Fruit fly (Drosophila melanogaster) whole organism, pupa: ENCODE data around the gene spoon.

Source experiments
- CG10348 ChIP-seq: fragments of 200-800 bp; sonication (Bioruptor generic); IDR thresholded peaks from 2 replicates; pipeline ENCODE4 v1.3.6; 2022; ENCODE audit warnings: missing biosample characterization, missing genetic modification characterization
- CG12605 ChIP-seq: fragments of 200-800 bp; sonication (Bioruptor generic); IDR thresholded peaks from 2 replicates; pipeline ENCODE4 v1.3.6; 2022; ENCODE audit warnings: missing biosample characterization, missing genetic modification characterization
- CG13204 ChIP-seq: fragments of 200-800 bp; sonication (Bioruptor generic); optimal IDR thresholded peaks from 2 replicates; lab custom pipeline; 2018; ENCODE audit warnings: missing biosample characterization, mild to moderate bottlenecking, missing genetic modification characterization, moderate library complexity
- CG14655 ChIP-seq: fragments of 200-800 bp; sonication (Bioruptor generic); optimal IDR thresholded peaks from 3 replicates; lab custom pipeline; 2017; ENCODE audit warnings: mild to moderate bottlenecking, missing biosample characterization, missing genetic modification reagents, missing genetic modification characterization
- CG15710 ChIP-seq: fragments of 200-800 bp; sonication (Bioruptor generic); optimal IDR thresholded peaks from 2 replicates; lab custom pipeline; 2018; ENCODE audit warnings: missing biosample characterization, mild to moderate bottlenecking, missing genetic modification characterization, moderate library complexity
- CG17806 ChIP-seq: fragments of 200-800 bp; sonication (Bioruptor generic); optimal IDR thresholded peaks from 2 replicates; lab custom pipeline; 2018; ENCODE audit warnings: missing biosample characterization, mild to moderate bottlenecking, missing genetic modification characterization, moderate library complexity
- CG32121 ChIP-seq: fragments of 200-800 bp; sonication (Bioruptor generic); IDR thresholded peaks from 2 replicates; pipeline ENCODE4 v1.3.6; 2022; ENCODE audit warnings: missing biosample characterization, missing genetic modification characterization
- CG34367 ChIP-seq: fragments of 200-800 bp; sonication (Bioruptor generic); optimal IDR thresholded peaks from 2 replicates; lab custom pipeline; 2018; ENCODE audit warnings: missing biosample characterization, mild to moderate bottlenecking, missing genetic modification characterization
- CG4496 ChIP-seq: fragments of 200-800 bp; sonication (Bioruptor generic); IDR thresholded peaks from 3 replicates; pipeline ENCODE4 v1.3.6; 2022; ENCODE audit warnings: missing biosample characterization, missing genetic modification characterization
- CG8159 ChIP-seq: fragments of 200-800 bp; sonication (Bioruptor generic); optimal IDR thresholded peaks from 3 replicates; lab custom pipeline; 2018; ENCODE audit warnings: missing biosample characterization, mild to moderate bottlenecking, missing genetic modification characterization, moderate library complexity
- CG8301 ChIP-seq: fragments of 200-800 bp; sonication (Bioruptor generic); optimal IDR thresholded peaks from 2 replicates; lab custom pipeline; 2018; ENCODE audit warnings: missing biosample characterization, mild to moderate bottlenecking, missing genetic modification characterization
- CG9948 ChIP-seq: fragments of 200-800 bp; sonication (Bioruptor generic); optimal IDR thresholded peaks from 2 replicates; lab custom pipeline; 2018; ENCODE audit warnings: missing biosample characterization, mild to moderate bottlenecking, missing genetic modification characterization, moderate library complexity
- D1 ChIP-seq: fragments of 200-800 bp; sonication (Bioruptor generic); optimal IDR thresholded peaks from 2 replicates; lab custom pipeline; 2018; ENCODE audit warnings: missing biosample characterization, mild to moderate bottlenecking, missing genetic modification characterization, moderate library complexity
- EcR ChIP-seq: fragments of 200-800 bp; sonication (Bioruptor generic); optimal IDR thresholded peaks from 3 replicates; lab custom pipeline; 2019; ENCODE audit warnings: missing biosample characterization, missing genetic modification characterization, mild to moderate bottlenecking, moderate library complexity, missing genetic modification reagents
- Ets98B ChIP-seq: fragments of 200-800 bp; sonication (Bioruptor generic); IDR thresholded peaks from 2 replicates; pipeline ENCODE4 v1.3.6; 2022; ENCODE audit warnings: missing biosample characterization, missing genetic modification characterization
- Pif1A ChIP-seq: fragments of 200-800 bp; sonication (Bioruptor generic); optimal IDR thresholded peaks from 3 replicates; lab custom pipeline; 2016; ENCODE audit warnings: missing biosample characterization, missing genetic modification characterization
- Pif1B ChIP-seq: fragments of 200-800 bp; sonication (Bioruptor generic); optimal IDR thresholded peaks from 3 replicates; lab custom pipeline; 2016; ENCODE audit warnings: missing biosample characterization, missing genetic modification characterization
- Snoo ChIP-seq: fragments of 200-800 bp; sonication (Bioruptor generic); optimal IDR thresholded peaks from 3 replicates; lab custom pipeline; 2017; ENCODE audit warnings: missing biosample characterization, mild to moderate bottlenecking, missing genetic modification characterization, inconsistent platforms
- fd96Ca ChIP-seq: fragments of 200-800 bp; sonication (Bioruptor generic); IDR thresholded peaks from 3 replicates; pipeline ENCODE4 v1.3.6; 2022; ENCODE audit warnings: missing biosample characterization, missing genetic modification characterization
- gl ChIP-seq: fragments of 200-800 bp; sonication (Bioruptor generic); optimal IDR thresholded peaks from 2 replicates; lab custom pipeline; 2018; ENCODE audit warnings: missing biosample characterization, mild to moderate bottlenecking, missing genetic modification characterization
- rn ChIP-seq: fragments of 200-800 bp; sonication (Bioruptor generic); IDR thresholded peaks from 2 replicates; pipeline ENCODE4 v1.3.6; 2022; ENCODE audit warnings: missing biosample characterization, missing genetic modification characterization

The spoon gene

DNA sequence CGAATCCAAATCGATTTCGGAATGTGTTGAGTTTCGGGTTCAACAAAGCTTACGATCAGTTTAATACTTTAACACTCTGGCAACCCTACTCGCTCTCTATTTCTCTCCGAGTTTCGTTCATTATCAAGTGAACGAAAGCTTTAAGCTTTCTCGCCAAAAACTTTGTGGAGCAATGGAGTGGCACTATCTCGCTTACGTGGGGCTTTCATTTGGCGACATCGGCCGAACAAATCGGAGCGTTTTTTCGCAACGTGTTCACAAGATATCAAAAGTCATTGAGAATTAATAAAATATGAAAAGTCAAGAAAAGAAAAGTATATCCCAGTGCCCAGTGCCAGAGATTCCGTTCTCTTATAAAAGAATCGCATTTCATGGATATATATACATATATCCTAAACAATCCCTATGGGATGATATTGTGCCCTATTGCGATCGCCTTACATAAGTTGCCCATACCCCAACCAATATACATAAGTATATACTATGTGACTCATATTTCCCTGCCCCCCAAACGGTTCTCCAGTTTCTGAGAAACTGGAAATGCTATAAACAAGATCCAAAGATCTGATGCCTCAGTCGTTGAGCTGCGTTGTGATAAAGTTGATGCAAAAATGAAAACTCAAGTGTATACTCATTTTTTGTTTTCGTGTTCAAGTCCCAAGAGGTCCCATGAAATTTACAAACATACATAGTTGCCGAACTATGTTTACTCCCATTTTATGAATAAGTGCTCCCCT, 7.8 kb upstream of the spoon start:
- TF ChIP-seq CG8301 (tag; lab: Kevin White, UChicago) = no peak
- no peak for TF ChIP-seq fd96Ca (GFP tag; lab: Robert Waterston, UW)
- no peak for TF ChIP-seq CG8159 (tag; lab: Kevin White, UChicago)
- peak; percentile 27; the same call in 1 of the 2 replicates for TF ChIP-seq Ets98B (GFP tag; lab: Robert Waterston, UW)
- TF ChIP-seq Pif1A (GFP tag; lab: Kevin White, UChicago) = peak; percentile 21
- TF ChIP-seq CG15710 (tag; lab: Kevin White, UChicago) = no peak
- no peak for TF ChIP-seq CG9948 (tag; lab: Kevin White, UChicago)
- peak; percentile 36 for TF ChIP-seq Pif1B
- TF ChIP-seq CG32121 (GFP tag; lab: Robert Waterston, UW) = no peak
- peak; percentile 35 for TF ChIP-seq EcR (GFP tag; lab: Kevin White, UChicago)
- TF ChIP-seq CG13204 = no peak
- TF ChIP-seq CG12605 (GFP tag; lab: Robert Waterston, UW) = 0 out of 2 replicates have a peak, but pooled peaks have one; percentile 5
- no peak for TF ChIP-seq CG34367 (tag; lab: Kevin White, UChicago)
- no peak for TF ChIP-seq Snoo (tag; lab: Kevin White, UChicago)
- no peak for TF ChIP-seq D1 (tag; lab: Kevin White, UChicago)
- TF ChIP-seq gl = no peak
- TF ChIP-seq CG10348 (GFP tag; lab: Robert Waterston, UW) = no peak
- TF ChIP-seq rn (GFP tag; lab: Robert Waterston, UW) = no peak
- TF ChIP-seq CG14655 (GFP tag; lab: Kevin White, UChicago) = no peak
- TF ChIP-seq CG4496 (GFP tag; lab: Robert Waterston, UW) = no peak

dm6 chrX:5427261-5427660, 6.6 kb upstream of the spoon start, which contains the start of gene CG16756:
Gene CG16756, plus strand, starts transcription at chrX:5427517.
- TF ChIP-seq rn (GFP tag; lab: Robert Waterston, UW) (no peak), EcR (GFP tag; lab: Kevin White, UChicago) (no peak), CG4496 (GFP tag; lab: Robert Waterston, UW) (no peak)

DNA sequence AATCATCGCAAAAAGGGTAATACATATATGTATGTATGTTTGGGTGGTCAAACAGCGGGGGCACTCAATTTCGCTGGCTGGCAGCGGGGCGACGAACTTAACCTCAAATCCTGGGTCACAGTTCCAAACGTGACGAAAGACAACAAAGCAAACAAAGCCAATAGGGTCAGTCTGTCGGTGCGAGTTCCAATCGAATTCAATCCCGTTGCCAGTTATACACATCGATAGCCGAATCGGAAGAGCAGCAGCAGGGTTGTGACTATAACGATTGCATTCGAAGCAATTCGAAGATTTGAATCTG, 1.5 kb upstream of the spoon start:
- TF ChIP-seq CG12605 (GFP tag; lab: Robert Waterston, UW) (no peak), EcR (GFP tag; lab: Kevin White, UChicago) (peak; percentile 93)

- TF ChIP-seq CG8159 (tag; lab: Kevin White, UChicago) (no peak), gl (no peak), fd96Ca (GFP tag; lab: Robert Waterston, UW) (no peak), Snoo (tag; lab: Kevin White, UChicago) (no peak), CG14655 (GFP tag; lab: Kevin White, UChicago) (no peak), rn (GFP tag; lab: Robert Waterston, UW) (no peak), CG9948 (tag; lab: Kevin White, UChicago) (no peak), EcR (GFP tag; lab: Kevin White, UChicago) (no peak), Ets98B (GFP tag; lab: Robert Waterston, UW) (no peak), Pif1A (GFP tag; lab: Kevin White, UChicago) (no peak)
These were observed 962 bp upstream of the spoon start, which contains the start of gene Usp16-45 for dm6 chrX:5421407-5422250. Gene Usp16-45, plus strand, starts transcription at chrX:5421533.

- TF ChIP-seq CG4496 (GFP tag; lab: Robert Waterston, UW) (no peak), D1 (tag; lab: Kevin White, UChicago) (no peak), CG8159 (tag; lab: Kevin White, UChicago) (no peak), CG13204 (no peak), CG9948 (tag; lab: Kevin White, UChicago) (no peak), Pif1A (GFP tag; lab: Kevin White, UChicago) (no peak), fd96Ca (GFP tag; lab: Robert Waterston, UW) (no peak), CG12605 (GFP tag; lab: Robert Waterston, UW) (no peak), CG8301 (tag; lab: Kevin White, UChicago) (no peak), CG10348 (GFP tag; lab: Robert Waterston, UW) (no peak), rn (GFP tag; lab: Robert Waterston, UW) (no peak), CG34367 (tag; lab: Kevin White, UChicago) (no peak), CG17806 (no peak), CG14655 (GFP tag; lab: Kevin White, UChicago) (no peak), Ets98B (GFP tag; lab: Robert Waterston, UW) (no peak), CG32121 (GFP tag; lab: Robert Waterston, UW) (no peak), Pif1B (no peak), gl (no peak), Snoo (tag; lab: Kevin White, UChicago) (no peak)
These were observed 631 bp downstream of the spoon start for dm6 chrX:5419905-5420567.
